Worm (Caenorhabditis elegans): ENCODE results near the gene srg-2.

Gene srg-2

ce11 chrIII:6272868-6273267 lies 12.9 kb upstream of the srg-2 start, which contains the start of gene C18F10.2:
TSS of gene C18F10.2 (plus strand) at chrIII:6273168.
- TF ChIP-seq nhr-6 (tag; optimal IDR thresholded peaks at IDR 0.05) (no peak), lin-39 (tag; optimal IDR thresholded peaks at IDR 0.05) (no peak), sem-4 (tag; optimal IDR thresholded peaks at IDR 0.05) (no peak), snpc-4 (tag; optimal IDR thresholded peaks at IDR 0.05) (no peak), unc-39 (tag; optimal IDR thresholded peaks at IDR 0.05) (no peak), alr-1 (tag; optimal IDR thresholded peaks at IDR 0.05) (no peak), lin-13 (GFP tag; optimal IDR thresholded peaks at IDR 0.05) (no peak), unc-62 (GFP tag; optimal IDR thresholded peaks at IDR 0.05) (no peak), gmeb-1 (tag; optimal IDR thresholded peaks at IDR 0.05) (no peak), Y55F3AM.14 (GFP tag; optimal IDR thresholded peaks at IDR 0.05) (no peak), ztf-4 (tag; optimal IDR thresholded peaks at IDR 0.05) (no peak), elt-3 (tag; optimal IDR thresholded peaks at IDR 0.05) (no peak), skn-1 (tag; optimal IDR thresholded peaks at IDR 0.05) (no peak), lsy-2 (tag; optimal IDR thresholded peaks at IDR 0.05) (no peak), mbf-1 (tag; optimal IDR thresholded peaks at IDR 0.05) (no peak)

ce11 chrIII:6270277-6270676 lies 10.3 kb upstream of the srg-2 start, which contains the start of gene srg-3:
TSS of gene srg-3 (minus strand) at chrIII:6270377.
- TF ChIP-seq nhr-21 (tag; optimal IDR thresholded peaks at IDR 0.05) (no peak), nhr-77 (tag; optimal IDR thresholded peaks at IDR 0.05) (no peak), unc-62 (GFP tag; optimal IDR thresholded peaks at IDR 0.05) (no peak), unc-55 (GFP tag; optimal IDR thresholded peaks at IDR 0.05) (no peak), elt-1 (tag; optimal IDR thresholded peaks at IDR 0.05) (no peak), unc-39 (tag; optimal IDR thresholded peaks at IDR 0.05) (no peak), peb-1 (tag; optimal IDR thresholded peaks at IDR 0.05) (no peak), lin-11 (tag; optimal IDR thresholded peaks at IDR 0.05) (no peak), F13H6.1 (tag; optimal IDR thresholded peaks at IDR 0.05) (no peak), sma-9 (GFP tag; optimal IDR thresholded peaks at IDR 0.05) (no peak), sma-9 (tag; optimal IDR thresholded peaks at IDR 0.05) (no peak), nhr-6 (tag; optimal IDR thresholded peaks at IDR 0.05) (no peak), lsy-2 (tag; optimal IDR thresholded peaks at IDR 0.05) (no peak), nhr-129 (tag; optimal IDR thresholded peaks at IDR 0.05) (no peak), sem-4 (tag; optimal IDR thresholded peaks at IDR 0.05) (no peak), ZK546.5 (tag; optimal IDR thresholded peaks at IDR 0.05) (no peak), snpc-4 (tag; optimal IDR thresholded peaks at IDR 0.05) (no peak)

DNA sequence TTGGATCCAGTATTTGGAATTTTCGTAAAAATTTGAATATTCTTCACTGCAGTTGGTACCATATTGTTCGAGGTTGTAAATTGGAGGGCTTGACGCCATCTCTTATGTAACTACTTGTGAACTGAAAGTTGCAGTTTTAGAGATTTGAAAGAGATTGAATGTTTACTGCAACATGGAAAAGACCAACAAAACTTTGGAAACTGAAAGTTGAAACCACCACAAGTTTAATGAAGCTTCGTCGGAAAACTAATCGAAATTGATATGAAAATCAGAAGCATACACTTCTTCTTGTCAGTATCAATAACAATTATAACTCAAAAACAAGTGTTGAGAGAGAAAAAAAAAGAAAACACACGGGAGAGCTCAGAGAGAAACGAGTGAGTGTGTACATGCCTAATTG lies 8.0 kb upstream of the srg-2 start, which contains the start of gene srg-7:
Gene srg-7, minus strand, starts transcription at position 101 of the 400 bp plus-strand sequence.
- TF ChIP-seq zag-1 (tag; optimal IDR thresholded peaks at IDR 0.05): no peak
- no peak for TF ChIP-seq skn-1 (tag; optimal IDR thresholded peaks at IDR 0.05)
- no peak for TF ChIP-seq ceh-16 (tag; optimal IDR thresholded peaks at IDR 0.05)
- TF ChIP-seq ztf-11 (tag; optimal IDR thresholded peaks at IDR 0.05): no peak
- no peak for TF ChIP-seq ama-1 (optimal IDR thresholded peaks at IDR 0.05)
- TF ChIP-seq sma-3 (GFP tag; optimal IDR thresholded peaks at IDR 0.05): no peak

DNA sequence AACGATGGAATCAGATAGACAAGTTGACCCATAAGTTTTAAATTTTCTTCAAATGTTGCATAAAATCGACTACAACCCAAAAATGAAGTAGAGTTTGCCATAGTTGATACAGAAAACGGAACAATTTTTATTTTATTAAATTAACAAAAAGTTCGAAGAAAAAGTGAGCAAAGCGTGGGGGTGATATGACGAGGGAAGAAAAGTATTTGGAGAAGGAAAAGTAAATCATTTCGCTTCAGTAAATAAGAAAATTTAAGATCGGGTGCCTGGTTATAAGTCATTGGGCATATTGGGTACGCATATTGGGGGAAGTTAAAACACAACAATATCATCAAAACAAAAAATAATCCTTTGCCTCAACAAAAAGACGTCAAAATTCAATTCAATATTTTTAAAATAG lies 5.9 kb upstream of the srg-2 start, which contains the start of gene srg-6:
Gene srg-6, minus strand, starts transcription at position 101 of the 400 bp plus-strand sequence.
- TF ChIP-seq ceh-82 (tag; optimal IDR thresholded peaks at IDR 0.05): no peak
- no peak for TF ChIP-seq nhr-12 (tag; optimal IDR thresholded peaks at IDR 0.05)
- TF ChIP-seq mdl-1 (tag; optimal IDR thresholded peaks at IDR 0.05): no peak
- TF ChIP-seq lsy-2 (tag; optimal IDR thresholded peaks at IDR 0.05): no peak
- TF ChIP-seq ztf-4 (tag; optimal IDR thresholded peaks at IDR 0.05): no peak
- TF ChIP-seq zag-1 (tag; optimal IDR thresholded peaks at IDR 0.05): no peak
- TF ChIP-seq ZK546.5 (tag; optimal IDR thresholded peaks at IDR 0.05): no peak
- TF ChIP-seq elt-1 (tag; optimal IDR thresholded peaks at IDR 0.05): no peak
- TF ChIP-seq elt-3 (tag; optimal IDR thresholded peaks at IDR 0.05): no peak
- TF ChIP-seq blmp-1 (tag; optimal IDR thresholded peaks at IDR 0.05; ENCODE audit: insufficient read depth): no peak
- TF ChIP-seq R02D3.7 (tag; optimal IDR thresholded peaks at IDR 0.05): no peak
- TF ChIP-seq nhr-21 (tag; optimal IDR thresholded peaks at IDR 0.05): no peak
- no peak for TF ChIP-seq Y55F3AM.14 (GFP tag; optimal IDR thresholded peaks at IDR 0.05)

- TF ChIP-seq alr-1 (tag; optimal IDR thresholded peaks at IDR 0.05) (no peak), nhr-77 (tag; optimal IDR thresholded peaks at IDR 0.05) (no peak), blmp-1 (tag; optimal IDR thresholded peaks at IDR 0.05; ENCODE audit: insufficient read depth) (no peak), sem-4 (tag; optimal IDR thresholded peaks at IDR 0.05) (no peak), nhr-21 (tag; optimal IDR thresholded peaks at IDR 0.05) (no peak), skn-1 (tag; optimal IDR thresholded peaks at IDR 0.05) (no peak), peb-1 (tag; optimal IDR thresholded peaks at IDR 0.05) (no peak), mdl-1 (tag; optimal IDR thresholded peaks at IDR 0.05) (no peak), nhr-10 (tag; optimal IDR thresholded peaks at IDR 0.05) (no peak), nhr-12 (tag; optimal IDR thresholded peaks at IDR 0.05) (no peak), aly-2 (tag; optimal IDR thresholded peaks at IDR 0.05) (no peak), ceh-16 (tag; optimal IDR thresholded peaks at IDR 0.05) (no peak), R02D3.7 (tag; optimal IDR thresholded peaks at IDR 0.05) (no peak), dmd-4 (tag; optimal IDR thresholded peaks at IDR 0.05) (no peak), C34F6.9 (tag; optimal IDR thresholded peaks at IDR 0.05) (no peak), ZK546.5 (tag; optimal IDR thresholded peaks at IDR 0.05) (no peak), nhr-237 (tag; optimal IDR thresholded peaks at IDR 0.05) (no peak)
These were observed 4.4 kb upstream of the srg-2 start, which contains the start of gene srg-5 for ce11 chrIII:6264447-6264846. TSS of gene srg-5 (minus strand) at chrIII:6264547.

Data from whole organism, L2 larva.